Worm (Caenorhabditis elegans): ENCODE results near the gene Y6D1A.2.

ce11 chrII:11845954-11846353 lies 26.2 kb upstream of the Y6D1A.2 start:
- no peak for TF ChIP-seq tab-1 (GFP tag; IDR thresholded peaks at IDR 0.05)
- TF ChIP-seq ref-1 (GFP tag; conservative IDR thresholded peaks at IDR 0.05): no peak

Data from whole organism, midembryonic.